Worm (Caenorhabditis elegans): Measurements from ENCODE around the gene C34F11.2.

C34F11.2 gene

ce11 chrII:5191766-5192165 is 20.3 kb upstream of the C34F11.2 start (continued):
- TF ChIP-seq nhr-28 (tag; optimal IDR thresholded peaks at IDR 0.05): peak; percentile 81
- peak; percentile 47; the same call in 1 of the 2 replicates for TF ChIP-seq php-3 (GFP tag; IDR thresholded peaks at IDR 0.05)
- TF ChIP-seq nhr-11 (tag; optimal IDR thresholded peaks at IDR 0.05): no peak
- no peak for TF ChIP-seq nhr-76 (tag; optimal IDR thresholded peaks at IDR 0.05)
- TF ChIP-seq daf-16 (GFP tag; optimal IDR thresholded peaks at IDR 0.05): no peak
- peak; percentile 69 for TF ChIP-seq daf-16 (tag; optimal IDR thresholded peaks at IDR 0.05)
- TF ChIP-seq nhr-42 (GFP tag; IDR thresholded peaks at IDR 0.05): no peak
- no peak for TF ChIP-seq spr-3 (GFP tag; optimal IDR thresholded peaks at IDR 0.05)
- TF ChIP-seq daf-12 (tag; optimal IDR thresholded peaks at IDR 0.05): no peak
- TF ChIP-seq fkh-10 (GFP tag; optimal IDR thresholded peaks at IDR 0.05): no peak
- TF ChIP-seq gei-8 (GFP tag; optimal IDR thresholded peaks at IDR 0.05): no peak
- peak; percentile 74 for TF ChIP-seq dve-1 (tag; optimal IDR thresholded peaks at IDR 0.05; ENCODE audit: insufficient read depth)
- TF ChIP-seq pqm-1 (tag; optimal IDR thresholded peaks at IDR 0.05): peak; percentile 98
- TF ChIP-seq dpl-1 (GFP tag; optimal IDR thresholded peaks at IDR 0.05): no peak
- no peak for TF ChIP-seq nhr-41 (GFP tag; IDR thresholded peaks at IDR 0.05)

DNA sequence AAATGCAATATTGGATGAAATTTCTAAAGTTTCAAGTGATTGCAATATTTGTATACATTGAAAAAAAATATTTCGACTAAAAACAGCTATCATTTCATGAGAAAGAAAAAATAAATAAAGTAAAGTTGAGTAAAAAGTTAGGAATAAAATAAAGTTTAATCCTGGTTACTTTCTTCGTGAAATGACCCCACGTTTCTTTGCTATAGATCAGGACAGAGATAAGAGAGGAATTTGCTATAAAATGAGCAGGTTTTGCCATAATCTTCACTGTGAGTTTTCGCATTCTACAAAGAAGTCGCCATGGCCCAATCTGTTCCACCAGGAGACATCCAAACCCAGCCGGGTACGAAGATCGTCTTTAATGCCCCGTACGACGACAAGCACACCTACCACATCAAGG is 18.0 kb upstream of the C34F11.2 start, which contains the start of gene msp-49:
Gene msp-49, plus strand, starts transcription at position 301 of the 400 bp plus-strand sequence.
- TF ChIP-seq hif-1 (tag; optimal IDR thresholded peaks at IDR 0.05): no peak

ce11 chrII:5195504-5195903 is 16.6 kb upstream of the C34F11.2 start, which contains the start of gene C34F11.5:
Gene C34F11.5, plus strand, starts transcription at chrII:5195804.
- TF ChIP-seq tag-97 (GFP tag; IDR thresholded peaks at IDR 0.05): no peak
- no peak for TF ChIP-seq Y48G9A.11 (GFP tag; IDR thresholded peaks at IDR 0.05)
- TF ChIP-seq zfp-2 (tag; optimal IDR thresholded peaks at IDR 0.05): no peak
- TF ChIP-seq nhr-48 (tag; optimal IDR thresholded peaks at IDR 0.05): no peak
- no peak for TF ChIP-seq D1046.2 (GFP tag; IDR thresholded peaks at IDR 0.05)

DNA sequence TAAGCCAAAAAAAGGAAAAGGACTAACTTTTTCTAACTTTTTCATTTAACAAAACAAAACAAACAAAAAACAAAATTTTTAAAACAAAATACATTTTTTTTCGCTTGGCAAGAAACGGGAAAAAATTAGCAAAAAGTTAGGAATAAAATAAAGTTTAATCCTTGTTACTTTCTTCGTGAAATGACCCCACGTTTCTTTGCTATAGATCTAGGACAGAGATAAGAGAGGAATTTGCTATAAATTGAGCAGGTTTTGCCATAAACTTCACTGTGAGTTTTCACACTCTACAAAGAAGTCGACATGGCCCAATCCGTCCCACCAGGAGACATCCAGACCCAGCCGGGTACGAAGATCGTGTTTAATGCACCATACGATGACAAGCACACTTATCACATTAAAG is 12.6 kb upstream of the C34F11.2 start, which contains the start of gene msp-50:
Gene msp-50, plus strand, starts transcription at position 301 of the 400 bp plus-strand sequence.
- TF ChIP-seq Y5F2A.4 (GFP tag; optimal IDR thresholded peaks at IDR 0.05) (no peak), F44E2.7 (GFP tag; IDR thresholded peaks at IDR 0.05) (no peak), dmd-6 (GFP tag; IDR thresholded peaks at IDR 0.05) (no peak), cey-2 (tag; optimal IDR thresholded peaks at IDR 0.05; ENCODE audit: borderline replicate concordance, insufficient read depth) (no peak)

- TF ChIP-seq T26A8.4 (GFP tag; IDR thresholded peaks at IDR 0.05) (peak; percentile 36; the same call in 1 of the 2 replicates), F26F4.8 (GFP tag; conservative IDR thresholded peaks at IDR 0.05) (0 out of 2 replicates have a peak, but pooled peaks have one; percentile 53), snpc-4 (tag; optimal IDR thresholded peaks at IDR 0.05) (peak; percentile 63)
Observed at ce11 chrII:5200205-5200604, 11.9 kb upstream of the C34F11.2 start.

DNA sequence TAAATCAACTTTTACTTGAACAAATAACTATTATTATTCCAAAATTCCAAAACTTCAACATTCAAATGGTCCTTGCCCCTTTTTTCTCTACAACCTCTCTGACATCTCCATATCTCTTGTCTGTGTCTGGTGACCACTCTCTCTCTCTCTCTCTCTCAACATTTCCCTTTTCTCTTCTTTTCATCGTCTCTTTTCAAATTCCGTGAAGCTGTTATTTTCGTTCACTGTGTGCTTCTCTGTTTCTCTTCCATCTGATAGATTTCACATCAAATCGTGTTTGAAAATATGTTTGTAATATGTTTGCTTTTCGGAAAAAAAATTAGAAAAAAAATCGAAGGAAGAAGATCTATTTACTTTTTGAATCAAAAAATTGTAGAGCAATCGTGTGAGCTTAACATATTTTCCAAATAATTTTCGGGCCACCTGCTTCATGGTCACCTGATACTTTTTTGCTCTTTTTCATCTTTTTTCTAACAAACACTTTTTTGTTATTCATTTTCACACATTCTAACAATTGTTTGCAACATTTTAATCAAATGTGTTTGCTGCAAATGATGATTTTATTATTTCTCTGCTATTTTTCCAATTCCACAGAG is 11.0 kb upstream of the C34F11.2 start:
- TF ChIP-seq nhr-28 (tag; optimal IDR thresholded peaks at IDR 0.05) (peak; percentile 3), mep-1 (tag; optimal IDR thresholded peaks at IDR 0.05) (peak; percentile 56), rbr-2 (tag; optimal IDR thresholded peaks at IDR 0.05) (peak; percentile 11), daf-16 (GFP tag; optimal IDR thresholded peaks at IDR 0.05) (peak in 1 of 2 experiments; percentile 89), daf-16 (tag; optimal IDR thresholded peaks at IDR 0.05) (peak; percentile 50), nhr-237 (tag; optimal IDR thresholded peaks at IDR 0.05) (no peak), unc-62 (GFP tag; optimal IDR thresholded peaks at IDR 0.05 in 1 of 2) (peak in 1 of 2 experiments; percentile 21), unc-62 (tag; optimal IDR thresholded peaks at IDR 0.05) (no peak), lsy-2 (tag; optimal IDR thresholded peaks at IDR 0.05) (peak in 1 of 2 experiments; percentile 67), dve-1 (tag; optimal IDR thresholded peaks at IDR 0.05; ENCODE audit: insufficient read depth) (peak; percentile 36), mdl-1 (tag; optimal IDR thresholded peaks at IDR 0.05) (peak in 1 of 2 experiments; percentile 22), nhr-25 (tag; optimal IDR thresholded peaks at IDR 0.05; ENCODE audit: borderline replicate concordance, insufficient read depth) (no peak), mes-2 (tag; optimal IDR thresholded peaks at IDR 0.05; ENCODE audit: poor library complexity, severe bottlenecking) (peak; percentile 44), nhr-41 (GFP tag; IDR thresholded peaks at IDR 0.05) (no peak), fkh-10 (GFP tag; optimal IDR thresholded peaks at IDR 0.05) (no peak), hlh-30 (tag; optimal IDR thresholded peaks at IDR 0.05; ENCODE audit: insufficient read depth) (peak; percentile 81), hlh-11 (tag; optimal IDR thresholded peaks at IDR 0.05) (peak; percentile 57), pha-4 (GFP tag; IDR thresholded peaks at IDR 0.05) (no peak), pha-4 (tag; optimal IDR thresholded peaks at IDR 0.05) (peak; percentile 11)

All from whole organism, L4 larva.